Fruit fly (Drosophila melanogaster) whole organism, prepupa: ENCODE results near the gene CG7841.

Experiments
- CG16779 ChIP-seq: fragments of 200-800 bp; sonication (Bioruptor generic); optimal IDR thresholded peaks from 3 replicates; lab custom pipeline; 2017; ENCODE audit warnings: missing biosample characterization, mild to moderate bottlenecking, missing genetic modification characterization
- CG6854 ChIP-seq: fragments of 200-800 bp; sonication (Bioruptor generic); optimal IDR thresholded peaks from 2 replicates; lab custom pipeline; 2017; ENCODE audit warnings: missing biosample characterization, mild to moderate bottlenecking, missing genetic modification characterization
- CG7368 ChIP-seq: fragments of 200-800 bp; sonication (Bioruptor generic); optimal IDR thresholded peaks from 3 replicates; lab custom pipeline; 2016; ENCODE audit warnings: missing biosample characterization, missing genetic modification characterization
- Ets21C ChIP-seq: fragments of 200-800 bp; sonication (Bioruptor generic); optimal IDR thresholded peaks from 3 replicates; lab custom pipeline; 2016; ENCODE audit warnings: missing biosample characterization, missing genetic modification characterization
- Hr38 ChIP-seq: sonication (Bioruptor generic); optimal IDR thresholded peaks from 2 replicates; lab custom pipeline; 2016; ENCODE audit warnings: missing biosample characterization, missing genetic modification characterization
- Hr39 ChIP-seq: fragments of 200-800 bp; sonication (Bioruptor generic); optimal IDR thresholded peaks from 2 replicates; lab custom pipeline; 2016; ENCODE audit warnings: missing biosample characterization, missing genetic modification characterization
- Lpt ChIP-seq: fragments of 200-800 bp; sonication (Bioruptor generic); optimal IDR thresholded peaks from 3 replicates; lab custom pipeline; 2016; ENCODE audit warnings: missing biosample characterization, missing genetic modification characterization
- acj6 ChIP-seq: fragments of 200-800 bp; sonication (Bioruptor generic); optimal IDR thresholded peaks from 3 replicates; lab custom pipeline; 2016; ENCODE audit warnings: missing biosample characterization, missing genetic modification characterization
- fkh ChIP-seq: fragments of 200-800 bp; sonication (Bioruptor generic); optimal IDR thresholded peaks from 3 replicates; lab custom pipeline; 2017; ENCODE audit warnings: missing biosample characterization, mild to moderate bottlenecking, missing genetic modification characterization, moderate library complexity
- vri ChIP-seq: fragments of 200-800 bp; sonication (Bioruptor generic); optimal IDR thresholded peaks from 3 replicates; lab custom pipeline; 2016; ENCODE audit warnings: missing biosample characterization, mild to moderate bottlenecking, missing genetic modification characterization

DNA sequence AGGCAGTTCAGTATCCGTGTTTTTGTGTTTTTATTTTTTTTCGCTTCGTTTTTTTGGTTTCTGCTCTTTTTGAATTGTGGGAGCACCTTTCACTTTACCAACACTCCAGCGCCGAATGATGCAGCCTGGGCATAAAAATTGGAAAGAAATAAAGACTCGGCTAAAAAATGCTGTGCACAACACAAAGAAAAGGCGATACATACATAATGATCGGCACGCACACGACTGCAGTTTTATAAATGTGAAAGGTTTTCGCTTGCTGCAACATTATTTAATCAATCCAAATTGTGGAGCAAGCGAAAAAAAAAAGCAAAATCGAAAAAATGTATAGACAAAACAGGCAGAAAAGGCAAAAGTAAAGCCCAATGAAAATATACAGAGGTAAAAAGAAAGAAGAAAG is 35.0 kb upstream of the CG7841 start:
- TF ChIP-seq acj6 (GFP tag; lab: Kevin White, UChicago) (no peak), Hr38 (GFP tag; lab: Kevin White, UChicago) (no peak), vri (GFP tag; lab: Kevin White, UChicago) (no peak), Lpt (GFP tag; lab: Kevin White, UChicago) (no peak), CG16779 (tag; lab: Kevin White, UChicago) (no peak), CG6854 (no peak), fkh (GFP tag; lab: Kevin White, UChicago) (no peak), Hr39 (GFP tag; lab: Kevin White, UChicago) (no peak), CG7368 (GFP tag; lab: Kevin White, UChicago) (no peak), Ets21C (GFP tag; lab: Kevin White, UChicago) (no peak)
